Worm (Caenorhabditis elegans) whole organism, L4 larva: ENCODE measurements around the gene hpr-9.

ENCODE experiments used
- D1046.2 ChIP-seq: fragments of 200-800 bp; sonication (Bioruptor generic); IDR thresholded peaks from 2 replicates; pipeline ENCODE4 v1.3.6; 2022; ENCODE audit warnings: missing genetic modification characterization, missing compliant biosample characterization
- T20F7.1 ChIP-seq: fragments of 200-800 bp; sonication (Bioruptor generic); optimal IDR thresholded peaks from 2 replicates; lab custom pipeline; 2018; ENCODE audit warnings: mild to moderate bottlenecking, missing genetic modification characterization, missing compliant biosample characterization
- ZK337.2 ChIP-seq: fragments of 200-800 bp; sonication (Bioruptor generic); IDR thresholded peaks from 2 replicates; pipeline ENCODE4 v1.3.6; 2022; ENCODE audit warnings: missing genetic modification reagents, missing genetic modification characterization, missing compliant biosample characterization
- aha-1 ChIP-seq: fragments of 150-350 bp; peaks from one replicate; lab custom pipeline; 2014; ENCODE audit warnings: missing biosample characterization, missing genetic modification characterization
- ama-1 ChIP-seq: fragments of 150-350 bp; optimal IDR thresholded peaks from 2 replicates; lab custom pipeline; 2014; ENCODE audit warnings: inconsistent platforms, mixed read lengths
- arid-1 ChIP-seq: fragments of 200-800 bp; sonication (Bioruptor generic); conservative IDR thresholded peaks from 2 replicates; pipeline ENCODE4 v1.3.6; 2022; ENCODE audit warnings: missing genetic modification reagents, missing genetic modification characterization, missing compliant biosample characterization
- attf-4 ChIP-seq: sonication (generic microtip); optimal IDR thresholded peaks from 3 replicates; lab custom pipeline; 2017; ENCODE audit warnings: missing biosample characterization, missing genetic modification characterization
- ceh-32 ChIP-seq: sonication (generic microtip); optimal IDR thresholded peaks from 2 replicates; lab custom pipeline; 2016; ENCODE audit warnings: mild to moderate bottlenecking, missing genetic modification characterization, missing compliant biosample characterization; ENCODE audit not compliant: poor library complexity
- daf-16 ChIP-seq, 3 experiments: sonication (generic microtip); optimal IDR thresholded peaks; 2 replicates each; lab custom pipeline; 2016 to 2017; ENCODE audit warnings: missing genetic modification characterization in 3 of 3, missing genetic modification reagents in 3 of 3, mild to moderate bottlenecking in 2 of 3, missing compliant biosample characterization in 2 of 3, missing biosample characterization in 1 of 3, moderate library complexity in 1 of 3
- dmd-8 ChIP-seq: fragments of 200-800 bp; sonication (Bioruptor generic); IDR thresholded peaks from 2 replicates; pipeline ENCODE4 v1.3.6; 2022; ENCODE audit warnings: missing genetic modification characterization, missing compliant biosample characterization
- dmd-9 ChIP-seq: fragments of 200-800 bp; sonication (Bioruptor generic); IDR thresholded peaks from 2 replicates; pipeline ENCODE4 v1.3.6; 2022; ENCODE audit warnings: missing genetic modification reagents, missing genetic modification characterization, missing compliant biosample characterization
- duxl-1 ChIP-seq: sonication (generic microtip); optimal IDR thresholded peaks from 2 replicates; lab custom pipeline; 2016; ENCODE audit warnings: mild to moderate bottlenecking, missing genetic modification characterization, moderate library complexity, missing compliant biosample characterization; ENCODE audit not compliant: poor library complexity
- dve-1 ChIP-seq: sonication (generic microtip); optimal IDR thresholded peaks from 2 replicates; lab custom pipeline; 2017; ENCODE audit warnings: antibody characterized with exemption, mild to moderate bottlenecking, missing genetic modification characterization, missing compliant biosample characterization; ENCODE audit not compliant: insufficient read depth
- gei-8 ChIP-seq: fragments of 200-800 bp; sonication (Bioruptor generic); optimal IDR thresholded peaks from 2 replicates; lab custom pipeline; 2018; ENCODE audit warnings: mild to moderate bottlenecking, missing genetic modification characterization, missing compliant biosample characterization
- hlh-11 ChIP-seq: fragments of 200-800 bp; sonication (Bioruptor generic); optimal IDR thresholded peaks from 2 replicates; lab custom pipeline; 2018; ENCODE audit warnings: mild to moderate bottlenecking, missing genetic modification characterization, missing compliant biosample characterization
- hlh-30 ChIP-seq: sonication (generic microtip); optimal IDR thresholded peaks from 2 replicates; lab custom pipeline; 2017; ENCODE audit warnings: antibody characterized with exemption, mild to moderate bottlenecking, missing genetic modification characterization, missing compliant biosample characterization; ENCODE audit not compliant: insufficient read depth
- jun-1 ChIP-seq: fragments of 150-350 bp; optimal IDR thresholded peaks from 2 replicates; lab custom pipeline; 2014; ENCODE audit warnings: missing biosample characterization, missing genetic modification reagents, missing genetic modification characterization
- lin-13 ChIP-seq: fragments of 150-350 bp; optimal IDR thresholded peaks from 2 replicates; lab custom pipeline; 2014; ENCODE audit warnings: missing biosample characterization, missing genetic modification reagents, missing genetic modification characterization
- lin-29 ChIP-seq: fragments of 200-800 bp; sonication (Bioruptor generic); IDR thresholded peaks from 2 replicates; pipeline ENCODE4 v1.3.6; 2022; ENCODE audit warnings: missing genetic modification reagents, missing genetic modification characterization, missing compliant biosample characterization
- lsy-2 ChIP-seq, 2 experiments: fragments of 150-350 bp in 1 of 2; sonication (generic microtip) in 1 of 2; optimal IDR thresholded peaks; 2 replicates each; lab custom pipeline; 2014 to 2017; ENCODE audit warnings: missing biosample characterization in 2 of 2, missing genetic modification characterization in 2 of 2
- mdt-29 ChIP-seq: fragments of 200-800 bp; sonication (Bioruptor generic); IDR thresholded peaks from 2 replicates; pipeline ENCODE4 v1.3.6; 2022; ENCODE audit warnings: missing genetic modification reagents, missing genetic modification characterization, missing compliant biosample characterization
- mep-1 ChIP-seq: fragments of 150-350 bp; sonication (generic microtip); optimal IDR thresholded peaks from 3 replicates; lab custom pipeline; 2014; ENCODE audit warnings: missing biosample characterization, missing genetic modification characterization
- nhr-111 ChIP-seq: fragments of 200-800 bp; sonication (Bioruptor generic); optimal IDR thresholded peaks from 2 replicates; lab custom pipeline; 2018; ENCODE audit warnings: mild to moderate bottlenecking, missing genetic modification characterization, missing compliant biosample characterization
- nhr-42 ChIP-seq: fragments of 200-800 bp; sonication (Bioruptor generic); IDR thresholded peaks from 2 replicates; pipeline ENCODE4 v1.3.6; 2022; ENCODE audit warnings: missing genetic modification characterization, missing compliant biosample characterization
- nhr-48 ChIP-seq: sonication (generic microtip); optimal IDR thresholded peaks from 2 replicates; lab custom pipeline; 2016; ENCODE audit warnings: mild to moderate bottlenecking, missing genetic modification characterization, missing compliant biosample characterization
- nhr-6 ChIP-seq: fragments of 150-350 bp; optimal IDR thresholded peaks from 2 replicates; lab custom pipeline; 2014; ENCODE audit warnings: missing biosample characterization, missing genetic modification characterization
- nhr-76 ChIP-seq: fragments of 150-350 bp; optimal IDR thresholded peaks from 2 replicates; lab custom pipeline; 2014; ENCODE audit warnings: missing biosample characterization, missing genetic modification characterization
- nhr-77 ChIP-seq: fragments of 150-350 bp; optimal IDR thresholded peaks from 2 replicates; lab custom pipeline; 2014; ENCODE audit warnings: missing biosample characterization, missing genetic modification characterization
- pha-4 ChIP-seq, 2 experiments: fragments of 150-350 bp in 1 of 2; fragments of 200-800 bp in 1 of 2; sonication (Bioruptor generic) in 1 of 2; IDR thresholded peaks in 1 of 2; optimal IDR thresholded peaks in 1 of 2; 2 replicates each; pipeline versions ENCODE4 v1.3.6 to Lab custom; 2014 to 2022; ENCODE audit warnings: missing genetic modification characterization in 2 of 2, missing genetic modification reagents in 2 of 2, missing biosample characterization in 1 of 2, missing compliant biosample characterization in 1 of 2
- pqm-1 ChIP-seq: sonication (generic microtip); optimal IDR thresholded peaks from 2 replicates; lab custom pipeline; 2017; ENCODE audit warnings: missing biosample characterization, missing genetic modification characterization
- sdz-12 ChIP-seq: fragments of 200-800 bp; sonication (Bioruptor generic); optimal IDR thresholded peaks from 2 replicates; lab custom pipeline; 2018; ENCODE audit warnings: mild to moderate bottlenecking, missing genetic modification characterization, missing compliant biosample characterization
- set-16 ChIP-seq: fragments of 200-800 bp; sonication (Bioruptor generic); IDR thresholded peaks from 2 replicates; pipeline ENCODE4 v1.3.6; 2022; ENCODE audit warnings: missing genetic modification reagents, missing genetic modification characterization, missing compliant biosample characterization
- skn-1 ChIP-seq: fragments of 150-350 bp; optimal IDR thresholded peaks from 2 replicates; lab custom pipeline; 2014; ENCODE audit warnings: missing biosample characterization, missing genetic modification characterization
- spr-1 ChIP-seq: sonication (generic microtip); optimal IDR thresholded peaks from 2 replicates; lab custom pipeline; 2016; ENCODE audit warnings: mild to moderate bottlenecking, missing genetic modification characterization, missing compliant biosample characterization
- tag-97 ChIP-seq: fragments of 200-800 bp; sonication (Bioruptor generic); IDR thresholded peaks from 2 replicates; pipeline ENCODE4 v1.3.6; 2022; ENCODE audit warnings: missing genetic modification characterization, missing compliant biosample characterization
- unc-62 ChIP-seq, 3 experiments: fragments of 150-350 bp in 1 of 3; sonication (generic microtip); optimal IDR thresholded peaks in 2 of 3; peaks in 1 of 3; 1 replicate in 1 of 3; 2 replicates in 2 of 3; lab custom pipeline; 2014 to 2017; ENCODE audit warnings: missing biosample characterization in 3 of 3, missing genetic modification characterization in 3 of 3, missing genetic modification reagents in 3 of 3, missing genotype in 1 of 3
- vab-7 ChIP-seq: fragments of 200-800 bp; sonication (Bioruptor generic); IDR thresholded peaks from 2 replicates; pipeline ENCODE4 v1.3.6; 2022; ENCODE audit warnings: missing genetic modification reagents, missing genetic modification characterization, missing compliant biosample characterization
- zip-11 ChIP-seq: fragments of 200-800 bp; sonication (Bioruptor generic); IDR thresholded peaks from 2 replicates; pipeline ENCODE4 v1.3.6; 2022; ENCODE audit warnings: missing genetic modification characterization, missing compliant biosample characterization
- ztf-11 ChIP-seq: fragments of 150-350 bp; optimal IDR thresholded peaks from 2 replicates; lab custom pipeline; 2014; ENCODE audit warnings: missing biosample characterization, missing genetic modification characterization
- ztf-7 ChIP-seq: fragments of 150-350 bp; optimal IDR thresholded peaks from 2 replicates; lab custom pipeline; 2014; ENCODE audit warnings: missing biosample characterization, missing genetic modification characterization

hpr-9 gene

DNA sequence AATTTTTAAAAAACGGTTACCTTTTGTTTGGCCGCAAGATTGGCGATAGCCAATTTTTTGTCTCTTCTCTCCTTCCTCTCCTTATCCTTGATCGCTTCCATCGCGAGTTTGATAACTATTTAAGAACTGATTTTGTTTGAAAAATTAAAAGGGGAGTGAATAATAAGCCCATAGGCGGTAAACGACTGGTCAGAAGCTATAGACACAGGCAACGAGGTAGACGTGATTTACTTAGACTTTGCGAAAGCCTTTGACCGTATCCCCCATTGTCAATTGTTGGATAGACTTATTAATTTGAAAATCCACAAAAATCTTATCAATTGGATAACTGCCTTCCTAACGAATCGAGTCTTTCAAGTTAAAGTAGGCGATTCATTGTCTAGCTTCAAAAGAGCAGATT, 35.1 kb upstream of the hpr-9 start, which contains the start of gene Y45F3A.5:
Gene Y45F3A.5, minus strand, starts transcription at position 101 of the 400 bp plus-strand sequence.
- TF ChIP-seq nhr-6 (no peak), dve-1 (tag; lab: Kevin White, UChicago) (no peak), hlh-11 (tag; lab: Kevin White, UChicago) (no peak), nhr-42 (no peak), attf-4 (tag; lab: Kevin White, UChicago) (no peak), lin-29 (no peak), gei-8 (GFP tag; lab: Kevin White, UChicago) (no peak), ZK337.2 (no peak), tag-97 (GFP tag; lab: Robert Waterston, UW) (no peak), dmd-8 (GFP tag; lab: Robert Waterston, UW) (no peak), vab-7 (GFP tag; lab: Robert Waterston, UW) (no peak), sdz-12 (GFP tag; lab: Kevin White, UChicago) (no peak), skn-1 (tag; lab: Kevin White, UChicago) (no peak), pqm-1 (tag; lab: Kevin White, UChicago) (no peak)

DNA sequence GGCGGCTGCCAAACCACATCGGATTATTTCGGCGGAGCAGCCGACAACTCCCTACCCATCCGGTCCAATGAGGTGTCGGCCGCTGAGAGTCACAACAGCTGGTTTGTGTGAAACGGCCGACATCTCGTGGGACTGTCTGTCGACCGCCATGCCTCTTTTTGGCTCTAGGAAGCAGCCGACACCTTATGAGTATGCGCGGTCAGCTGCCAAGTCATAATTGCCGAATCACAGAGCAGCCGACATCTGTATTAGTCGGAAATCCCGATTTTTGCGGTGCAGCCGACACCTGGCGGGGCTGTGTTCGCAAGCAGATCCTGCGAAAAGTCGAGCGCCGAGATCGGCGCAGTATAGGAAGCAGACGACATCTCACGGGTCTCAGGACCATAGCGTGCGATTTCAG, 29.3 kb upstream of the hpr-9 start:
- TF ChIP-seq pha-4 (GFP tag; IDR thresholded peaks at IDR 0.05; lab: Robert Waterston, UW): no peak
- TF ChIP-seq pha-4 (tag; optimal IDR thresholded peaks at IDR 0.05; lab: Kevin White, UChicago): no peak
- no peak for TF ChIP-seq ceh-32
- peak; percentile 30 for TF ChIP-seq aha-1 (tag; lab: Kevin White, UChicago)
- no peak for TF ChIP-seq dmd-8 (GFP tag; lab: Robert Waterston, UW)
- peak; percentile 63 for TF ChIP-seq set-16

DNA sequence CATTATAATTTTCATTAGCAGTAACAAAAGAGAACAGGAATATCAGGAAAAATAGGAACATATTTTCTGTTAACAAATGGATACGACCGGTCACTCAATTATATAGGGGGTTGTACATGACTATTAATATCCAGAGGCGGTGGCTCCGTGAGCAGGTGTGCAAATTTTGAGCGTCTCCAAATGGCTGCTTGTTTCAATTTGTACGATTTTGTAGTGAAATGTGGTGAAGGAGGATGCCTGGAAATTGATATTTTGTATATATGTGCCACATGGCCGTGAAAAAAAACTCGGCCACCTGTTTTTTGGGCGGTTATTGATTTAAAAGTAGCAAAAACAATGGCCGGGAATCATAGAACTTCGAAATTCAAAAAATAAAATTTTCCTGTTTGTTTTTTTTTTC, 28.6 kb upstream of the hpr-9 start, which contains the start of gene Y45F3A.8:
Gene Y45F3A.8, minus strand, starts transcription at position 101 of the 400 bp plus-strand sequence.
- no peak for TF ChIP-seq spr-1 (tag; lab: Kevin White, UChicago)
- no peak for TF ChIP-seq nhr-6

DNA sequence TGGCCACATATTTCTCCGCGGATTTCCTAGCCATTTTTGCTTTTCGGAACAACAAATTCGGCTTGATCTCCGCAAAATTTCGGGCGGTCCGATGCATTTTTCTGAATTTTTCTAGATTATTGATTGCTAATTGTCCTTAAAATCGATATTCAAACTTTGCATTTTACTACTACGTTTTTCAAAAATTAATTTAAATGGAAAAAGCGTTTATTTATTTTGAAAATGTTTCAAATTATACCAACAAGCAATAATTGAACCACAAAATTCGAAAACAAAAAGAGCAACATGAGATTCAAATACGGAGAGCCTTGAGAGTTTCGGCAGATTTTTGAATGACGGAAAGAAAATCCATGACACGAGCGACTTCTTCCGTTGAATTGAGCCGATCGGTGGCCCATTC, 26.3 kb upstream of the hpr-9 start, which contains the start of gene Y45F3A.9:
Gene Y45F3A.9, minus strand, starts transcription at position 101 of the 400 bp plus-strand sequence.
- no peak for TF ChIP-seq nhr-111 (GFP tag; lab: Kevin White, UChicago)
- TF ChIP-seq ama-1: peak; percentile 37
- TF ChIP-seq aha-1 (tag; lab: Kevin White, UChicago): peak; percentile 31
- TF ChIP-seq, all 104 proteins: peak for 2

DNA sequence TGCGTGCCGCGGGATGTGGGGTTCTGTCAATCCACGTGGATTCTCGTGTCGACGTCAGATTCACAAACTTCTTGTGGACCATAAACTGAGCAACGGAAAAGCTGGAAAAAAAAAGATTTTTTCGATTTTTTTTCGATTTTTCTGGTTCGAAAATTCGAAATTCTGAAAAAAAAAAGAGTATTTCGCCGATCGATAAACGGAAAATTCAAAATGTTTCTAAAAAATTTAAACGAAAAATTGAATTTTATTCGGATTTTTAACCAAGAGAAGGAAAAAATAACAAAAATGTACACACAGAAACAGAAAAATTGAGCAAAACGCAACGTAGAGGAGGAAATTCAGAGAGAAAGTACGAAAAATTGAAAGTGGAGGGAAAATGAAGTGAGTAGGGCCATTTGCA, 25.0 kb upstream of the hpr-9 start, which contains the start of gene Y39A1A.3:
Gene Y39A1A.3, minus strand, starts transcription at position 101 of the 400 bp plus-strand sequence.
- peak; percentile 6 for TF ChIP-seq mep-1 (tag; lab: Kevin White, UChicago)
- TF ChIP-seq daf-16 (GFP tag; optimal IDR thresholded peaks at IDR 0.05; lab: Kevin White, UChicago): no peak
- TF ChIP-seq daf-16 (tag; optimal IDR thresholded peaks at IDR 0.05; lab: Kevin White, UChicago): no peak
- TF ChIP-seq ama-1: peak; percentile 53

DNA sequence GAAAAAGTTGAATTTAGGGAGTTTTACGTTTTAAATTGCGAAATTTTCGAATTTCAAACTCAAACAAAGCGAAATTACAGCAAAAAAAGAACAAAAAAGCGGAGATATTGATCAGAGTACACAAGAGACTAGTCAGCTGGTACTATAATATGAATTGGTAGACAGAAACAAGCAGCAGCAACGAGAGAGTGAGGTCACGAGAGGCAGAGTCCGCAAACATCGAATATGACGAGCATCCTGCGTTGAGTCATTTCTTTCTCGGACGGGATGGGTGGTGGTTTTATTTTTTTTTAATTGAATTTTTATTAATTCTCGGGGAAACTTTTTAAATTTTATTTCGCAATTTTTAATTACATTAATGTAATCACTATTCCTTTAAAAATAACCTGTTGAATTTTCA, 21.7 kb upstream of the hpr-9 start:
- no peak for TF ChIP-seq D1046.2 (GFP tag; lab: Robert Waterston, UW)
- peak; percentile 55; the same call in 1 of the 2 replicates for TF ChIP-seq arid-1 (GFP tag; lab: Robert Waterston, UW)
- TF ChIP-seq ceh-32: no peak
- peak; percentile 13 for TF ChIP-seq ztf-7 (tag; lab: Kevin White, UChicago)
- TF ChIP-seq T20F7.1: no peak
- peak in 1 of 2 experiments; percentile 81 for TF ChIP-seq lsy-2 (tag; optimal IDR thresholded peaks at IDR 0.05; lab: Kevin White, UChicago)
- TF ChIP-seq lin-13 (GFP tag; lab: Kevin White, UChicago): peak; percentile 66
- peak; percentile 31 for TF ChIP-seq duxl-1 (tag; lab: Kevin White, UChicago)
- no peak for TF ChIP-seq nhr-76 (tag; lab: Kevin White, UChicago)
- no peak for TF ChIP-seq ztf-11 (tag; lab: Kevin White, UChicago)
- no peak for TF ChIP-seq zip-11 (GFP tag; lab: Robert Waterston, UW)
- peak in 1 of 2 experiments; percentile 78 for TF ChIP-seq unc-62 (GFP tag; optimal IDR thresholded peaks at IDR 0.05 in 1 of 2; lab: Kevin White, UChicago)
- TF ChIP-seq unc-62 (tag; optimal IDR thresholded peaks at IDR 0.05; lab: Kevin White, UChicago): no peak
- peak; percentile 14 for TF ChIP-seq nhr-77 (tag; lab: Kevin White, UChicago)
- no peak for TF ChIP-seq mdt-29 (GFP tag; lab: Robert Waterston, UW)
- no peak for TF ChIP-seq jun-1 (tag; lab: Kevin White, UChicago)
- TF ChIP-seq hlh-30 (tag; lab: Kevin White, UChicago): peak; percentile 99
- no peak for TF ChIP-seq dmd-9 (GFP tag; lab: Robert Waterston, UW)
- TF ChIP-seq nhr-48 (tag; lab: Kevin White, UChicago): no peak
- 0 out of 2 replicates have a peak, but pooled peaks have one; percentile 52 for TF ChIP-seq pha-4 (GFP tag; IDR thresholded peaks at IDR 0.05; lab: Robert Waterston, UW)
- TF ChIP-seq pha-4 (tag; optimal IDR thresholded peaks at IDR 0.05; lab: Kevin White, UChicago): peak; percentile 96
